Fruit fly (Drosophila melanogaster): ENCODE data around the gene Pde9.
A peak's percentile ranks its signal among the peaks of the same experiment; 100 is the strongest.

dm6 chrX:12753602-12754347, 143.4 kb downstream of the Pde9 start:
- TF ChIP-seq Mnt (GFP tag; optimal IDR thresholded peaks at IDR 0.05) (peak; percentile 63), CG5204 (GFP tag; optimal IDR thresholded peaks at IDR 0.05) (no peak)

Measured in whole organism, adult.